Worm (Caenorhabditis elegans) whole organism, mixed stage, embryonic: ENCODE data around the gene fbxb-18.

Experiments used
- ceh-39 ChIP-seq: fragments of 150-350 bp; optimal IDR thresholded peaks from 2 replicates; lab custom pipeline; 2014; ENCODE audit warnings: missing biosample characterization, missing genetic modification characterization
- ceh-43 ChIP-seq: fragments of 200-800 bp; sonication (Bioruptor generic); optimal IDR thresholded peaks from 2 replicates; lab custom pipeline; 2018; ENCODE audit warnings: mild to moderate bottlenecking, missing genetic modification characterization, moderate library complexity, missing compliant biosample characterization
- ces-1 ChIP-seq: fragments of 150-350 bp; optimal IDR thresholded peaks from 2 replicates; lab custom pipeline; 2014; ENCODE audit warnings: missing biosample characterization, missing genetic modification reagents, missing genetic modification characterization
- lin-13 ChIP-seq: fragments of 150-350 bp; optimal IDR thresholded peaks from 2 replicates; lab custom pipeline; 2014; ENCODE audit warnings: missing biosample characterization, missing genetic modification characterization
- lin-32 ChIP-seq: fragments of 200-800 bp; sonication (Bioruptor generic); optimal IDR thresholded peaks from 2 replicates; lab custom pipeline; 2018; ENCODE audit warnings: mild to moderate bottlenecking, missing genetic modification characterization, missing compliant biosample characterization
- nhr-12 ChIP-seq: fragments of 150-350 bp; optimal IDR thresholded peaks from 2 replicates; lab custom pipeline; 2014; ENCODE audit warnings: missing biosample characterization, missing genetic modification characterization
- nhr-2 ChIP-seq: fragments of 150-350 bp; optimal IDR thresholded peaks from 2 replicates; lab custom pipeline; 2014; ENCODE audit warnings: missing biosample characterization, missing genetic modification characterization
- unc-62 ChIP-seq: fragments of 150-350 bp; optimal IDR thresholded peaks from 2 replicates; lab custom pipeline; 2014; ENCODE audit warnings: missing biosample characterization, missing genetic modification reagents, missing genetic modification characterization
- ztf-11 ChIP-seq: fragments of 150-350 bp; optimal IDR thresholded peaks from 2 replicates; lab custom pipeline; 2014; ENCODE audit warnings: missing biosample characterization, missing genetic modification characterization

DNA sequence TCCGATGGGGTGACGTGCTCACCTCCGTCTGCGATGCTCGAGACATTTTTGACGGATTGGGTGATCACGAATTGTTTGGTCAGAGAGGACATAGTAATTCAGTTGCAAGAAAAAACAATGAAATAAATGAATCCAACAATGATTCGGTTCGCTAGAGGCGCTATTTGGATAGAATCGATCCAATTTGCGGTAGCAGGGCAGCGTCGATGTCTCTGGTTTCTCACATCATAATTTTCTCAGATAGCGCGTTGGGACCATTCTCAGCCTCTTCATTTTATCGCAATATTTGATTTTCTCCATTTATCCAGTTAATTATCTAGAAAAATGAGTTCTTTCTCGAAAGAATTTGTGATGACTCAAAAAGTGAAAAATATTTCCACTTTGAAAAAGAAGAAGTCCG lies 17.7 kb upstream of the fbxb-18 start, which contains the start of gene sdz-18:
- TF ChIP-seq nhr-12 (tag; lab: Kevin White, UChicago) (no peak), ztf-11 (tag; lab: Kevin White, UChicago) (no peak), ceh-39 (tag; lab: Kevin White, UChicago) (no peak), unc-62 (no peak), ceh-43 (no peak), ces-1 (GFP tag; lab: Kevin White, UChicago) (no peak), nhr-2 (tag; lab: Kevin White, UChicago) (no peak), lin-13 (tag; lab: Kevin White, UChicago) (no peak), lin-32 (GFP tag; lab: Kevin White, UChicago) (no peak)
